Fruit fly (Drosophila melanogaster) whole organism, embryonic: ENCODE measurements around the gene Ca-Ma2d.

Source experiments
- CG10565 ChIP-seq: fragments of 200-800 bp; sonication (Bioruptor generic); optimal IDR thresholded peaks from 3 replicates; lab custom pipeline; 2016; ENCODE audit warnings: missing biosample characterization, mild to moderate bottlenecking, missing genetic modification characterization
- CG10654 ChIP-seq: fragments of 200-800 bp; sonication (Bioruptor generic); optimal IDR thresholded peaks from 2 replicates; lab custom pipeline; 2016; ENCODE audit warnings: missing biosample characterization, missing genetic modification characterization
- CG11456 ChIP-seq: fragments of 200-800 bp; sonication (Bioruptor generic); IDR thresholded peaks from 3 replicates; pipeline ENCODE4 v1.3.6; 2022; ENCODE audit warnings: missing biosample characterization, missing genetic modification characterization
- CG12744 ChIP-seq: fragments of 200-800 bp; sonication (Bioruptor generic); optimal IDR thresholded peaks from 2 replicates; lab custom pipeline; 2016; ENCODE audit warnings: missing biosample characterization, missing genetic modification characterization
- CG15479 ChIP-seq: fragments of 200-800 bp; sonication (Bioruptor generic); optimal IDR thresholded peaks from 3 replicates; lab custom pipeline; 2019; ENCODE audit warnings: missing biosample characterization, mild to moderate bottlenecking, missing genetic modification characterization, moderate library complexity
- CG17328 ChIP-seq: fragments of 200-800 bp; sonication (Bioruptor generic); IDR thresholded peaks from 2 replicates; pipeline ENCODE4 v1.3.6; 2022; ENCODE audit warnings: missing biosample characterization, missing genetic modification characterization
- CG17829 ChIP-seq: fragments of 200-800 bp; optimal IDR thresholded peaks from 2 replicates; lab custom pipeline; 2019; ENCODE audit warnings: missing biosample characterization, mild to moderate bottlenecking, missing genetic modification characterization, moderate library complexity
- CG2116 ChIP-seq: fragments of 200-800 bp; sonication (Bioruptor generic); optimal IDR thresholded peaks from 3 replicates; lab custom pipeline; 2018; ENCODE audit warnings: missing biosample characterization, mild to moderate bottlenecking, missing genetic modification characterization
- CG32532 ChIP-seq: fragments of 200-800 bp; sonication (Bioruptor generic); IDR thresholded peaks from 2 replicates; pipeline ENCODE4 v1.3.6; 2022; ENCODE audit warnings: missing biosample characterization, missing genetic modification characterization
- CG3407 ChIP-seq: fragments of 200-800 bp; sonication (Bioruptor generic); optimal IDR thresholded peaks from 2 replicates; lab custom pipeline; 2018; ENCODE audit warnings: missing biosample characterization, mild to moderate bottlenecking, missing genetic modification characterization
- CG3726 ChIP-seq: fragments of 200-800 bp; sonication (Bioruptor generic); IDR thresholded peaks from 3 replicates; pipeline ENCODE4, ENCODE4 v1.3.6; 2022; ENCODE audit warnings: missing biosample characterization, missing genetic modification characterization
- CG4404 ChIP-seq: fragments of 200-800 bp; sonication (Bioruptor generic); IDR thresholded peaks from 2 replicates; pipeline ENCODE4 v1.3.6; 2022; ENCODE audit warnings: missing biosample characterization, missing genetic modification characterization
- CG6791 ChIP-seq: fragments of 200-800 bp; sonication (Bioruptor generic); IDR thresholded peaks from 3 replicates; pipeline ENCODE4 v1.3.6; 2022; ENCODE audit warnings: missing biosample characterization, missing genetic modification characterization; ENCODE audit not compliant: partially characterized antibody
- CG7928 ChIP-seq: fragments of 200-800 bp; sonication (Bioruptor generic); optimal IDR thresholded peaks from 2 replicates; lab custom pipeline; 2017; ENCODE audit warnings: missing biosample characterization, mild to moderate bottlenecking, missing genetic modification characterization
- CG8281 ChIP-seq: fragments of 200-800 bp; sonication (Bioruptor generic); optimal IDR thresholded peaks from 2 replicates; lab custom pipeline; 2018; ENCODE audit warnings: missing biosample characterization, mild to moderate bottlenecking, missing genetic modification characterization, moderate library complexity
- CG8478 ChIP-seq: fragments of >200 bp; optimal IDR thresholded peaks from 2 replicates; lab custom pipeline; 2018
- CG9727 ChIP-seq: fragments of 200-800 bp; sonication (Bioruptor generic); optimal IDR thresholded peaks from 3 replicates; lab custom pipeline; 2017; ENCODE audit warnings: missing biosample characterization, mild to moderate bottlenecking, missing genetic modification characterization
- CG9932 ChIP-seq: fragments of 200-800 bp; sonication (Bioruptor generic); IDR thresholded peaks from 2 replicates; pipeline ENCODE4 v1.3.6; 2022; ENCODE audit warnings: missing biosample characterization, missing genetic modification characterization
- D19B ChIP-seq: fragments of 200-800 bp; sonication (Bioruptor generic); optimal IDR thresholded peaks from 2 replicates; lab custom pipeline; 2017; ENCODE audit warnings: missing biosample characterization, mild to moderate bottlenecking, missing genetic modification characterization
- Eip74EF ChIP-seq, 2 experiments: fragments of 200-800 bp in 1 of 2; fragments of >200 bp in 1 of 2; sonication (Bioruptor generic) in 1 of 2; optimal IDR thresholded peaks; 2 replicates each; lab custom pipeline; 2017 to 2019; ENCODE audit warnings: missing biosample characterization in 2 of 2, missing genetic modification characterization in 2 of 2, mild to moderate bottlenecking in 1 of 2, moderate library complexity in 1 of 2
- Elba2 ChIP-seq: fragments of 200-800 bp; sonication (Bioruptor generic); optimal IDR thresholded peaks from 3 replicates; lab custom pipeline; 2016; ENCODE audit warnings: missing biosample characterization, missing genetic modification characterization
- GATAe ChIP-seq: fragments of 200-800 bp; sonication (Bioruptor generic); conservative IDR thresholded peaks from 2 replicates; pipeline ENCODE4 v1.3.6; 2022; ENCODE audit warnings: missing biosample characterization, missing genetic modification characterization
- HLH4C ChIP-seq: fragments of 200-800 bp; sonication (Bioruptor generic); IDR thresholded peaks from 3 replicates; pipeline ENCODE4 v1.3.6; 2022; ENCODE audit warnings: missing biosample characterization, missing genetic modification characterization; ENCODE audit not compliant: partially characterized antibody
- MTF-1 ChIP-seq: fragments of 200-800 bp; sonication (Bioruptor generic); optimal IDR thresholded peaks from 2 replicates; lab custom pipeline; 2018; ENCODE audit warnings: missing biosample characterization, mild to moderate bottlenecking, missing genetic modification characterization, borderline replicate concordance
- Max ChIP-seq: fragments of 200-800 bp; sonication (Bioruptor generic); optimal IDR thresholded peaks from 2 replicates; lab custom pipeline; 2016; ENCODE audit warnings: missing biosample characterization, mild to moderate bottlenecking, missing genetic modification characterization
- Med ChIP-seq: fragments of 200-800 bp; sonication (Bioruptor generic); peaks from one replicate; lab custom pipeline; 2016; ENCODE audit warnings: missing biosample characterization, missing genetic modification characterization, mild to moderate bottlenecking, inconsistent platforms, moderate library complexity
- Meics ChIP-seq: fragments of 200-800 bp; sonication (Bioruptor generic); optimal IDR thresholded peaks from 2 replicates; lab custom pipeline; 2017; ENCODE audit warnings: missing biosample characterization, mild to moderate bottlenecking, missing genetic modification characterization
- Mes4 ChIP-seq: fragments of 200-800 bp; sonication (Bioruptor generic); optimal IDR thresholded peaks from 2 replicates; lab custom pipeline; 2016; ENCODE audit warnings: missing biosample characterization, missing genetic modification characterization
- NK7.1 ChIP-seq: fragments of 200-800 bp; sonication (Bioruptor generic); optimal IDR thresholded peaks from 3 replicates; lab custom pipeline; 2016; ENCODE audit warnings: missing biosample characterization, missing genetic modification characterization
- Ravus ChIP-seq: fragments of 200-800 bp; sonication (Bioruptor generic); IDR thresholded peaks from 2 replicates; pipeline ENCODE4 v1.3.6; 2022; ENCODE audit warnings: missing biosample characterization, missing genetic modification characterization
- Sox100B ChIP-seq: fragments of 200-800 bp; sonication (Bioruptor generic); optimal IDR thresholded peaks from 3 replicates; lab custom pipeline; 2018; ENCODE audit warnings: missing biosample characterization, mild to moderate bottlenecking, missing genetic modification characterization
- Sox102F ChIP-seq: fragments of 200-800 bp; sonication (Bioruptor generic); optimal IDR thresholded peaks from 2 replicates; lab custom pipeline; 2018; ENCODE audit warnings: missing biosample characterization, mild to moderate bottlenecking, missing genetic modification characterization, moderate library complexity
- TFAM ChIP-seq: fragments of 200-800 bp; sonication (Bioruptor generic); optimal IDR thresholded peaks from 2 replicates; lab custom pipeline; 2017; ENCODE audit warnings: missing biosample characterization, missing genetic modification characterization, inconsistent platforms
- bsh ChIP-seq, 2 experiments: fragments of 200-800 bp; sonication (Bioruptor generic); optimal IDR thresholded peaks; 2 replicates each; lab custom pipeline; 2017 to 2018; ENCODE audit warnings: mild to moderate bottlenecking in 2 of 2, missing biosample characterization in 2 of 2, missing genetic modification characterization in 2 of 2, moderate library complexity in 1 of 2
- ci ChIP-seq: fragments of 200-800 bp; sonication (Bioruptor generic); IDR thresholded peaks from 3 replicates; pipeline ENCODE4 v1.3.6; 2022; ENCODE audit warnings: missing biosample characterization, missing genetic modification characterization
- dan ChIP-seq: fragments of 200-800 bp; sonication (Bioruptor generic); IDR thresholded peaks from 2 replicates; pipeline ENCODE4 v1.3.6; 2022; ENCODE audit warnings: missing biosample characterization, missing genetic modification characterization
- danr ChIP-seq: fragments of 200-800 bp; sonication (Bioruptor generic); IDR thresholded peaks from 2 replicates; pipeline ENCODE4 v1.3.6; 2022; ENCODE audit warnings: missing biosample characterization, missing genetic modification characterization
- en ChIP-seq: fragments of 200-800 bp; sonication (Bioruptor generic); optimal IDR thresholded peaks from 2 replicates; lab custom pipeline; 2016; ENCODE audit warnings: missing biosample characterization, missing genetic modification characterization
- fd64A ChIP-seq: fragments of 200-800 bp; sonication (Bioruptor generic); optimal IDR thresholded peaks from 3 replicates; lab custom pipeline; 2018; ENCODE audit warnings: missing biosample characterization, mild to moderate bottlenecking, missing genetic modification characterization
- fd96Cb ChIP-seq: fragments of 200-800 bp; sonication (Bioruptor generic); optimal IDR thresholded peaks from 2 replicates; lab custom pipeline; 2018; ENCODE audit warnings: missing biosample characterization, mild to moderate bottlenecking, missing genetic modification characterization, moderate library complexity
- gce ChIP-seq: fragments of 200-800 bp; sonication (Bioruptor generic); IDR thresholded peaks from 3 replicates; pipeline ENCODE4 v1.3.6; 2022; ENCODE audit warnings: missing biosample characterization, missing genetic modification characterization
- grau ChIP-seq: fragments of 200-800 bp; optimal IDR thresholded peaks from 3 replicates; lab custom pipeline; 2019; ENCODE audit warnings: missing biosample characterization, mild to moderate bottlenecking, missing genetic modification characterization, moderate library complexity
- grn ChIP-seq: fragments of 200-800 bp; sonication (Bioruptor generic); optimal IDR thresholded peaks from 3 replicates; lab custom pipeline; 2017; ENCODE audit warnings: missing biosample characterization, missing genetic modification characterization
- insv ChIP-seq, 2 experiments: fragments of 200-800 bp; sonication (Bioruptor generic); optimal IDR thresholded peaks; 3 replicates each; lab custom pipeline; 2016 to 2018; ENCODE audit warnings: missing biosample characterization in 2 of 2, missing genetic modification characterization in 2 of 2
- luna ChIP-seq: fragments of 200-800 bp; sonication (Bioruptor generic); optimal IDR thresholded peaks from 2 replicates; lab custom pipeline; 2016; ENCODE audit warnings: missing biosample characterization, missing genetic modification characterization
- p53 ChIP-seq: fragments of 200-800 bp; sonication (Bioruptor generic); optimal IDR thresholded peaks from 2 replicates; lab custom pipeline; 2016; ENCODE audit warnings: missing biosample characterization, missing genetic modification characterization
- pho ChIP-seq: fragments of 200-800 bp; sonication (Bioruptor generic); optimal IDR thresholded peaks from 2 replicates; lab custom pipeline; 2016; ENCODE audit warnings: missing biosample characterization, missing genetic modification characterization
- run ChIP-seq: fragments of 200-800 bp; sonication (Bioruptor generic); optimal IDR thresholded peaks from 3 replicates; lab custom pipeline; 2018; ENCODE audit warnings: missing biosample characterization, mild to moderate bottlenecking, missing genetic modification characterization
- sqz ChIP-seq: fragments of 200-800 bp; sonication (Bioruptor generic); optimal IDR thresholded peaks from 3 replicates; lab custom pipeline; 2018; ENCODE audit warnings: missing biosample characterization, mild to moderate bottlenecking, missing genetic modification characterization
- stwl ChIP-seq: fragments of 200-800 bp; sonication (Bioruptor generic); optimal IDR thresholded peaks from 3 replicates; lab custom pipeline; 2018; ENCODE audit warnings: missing biosample characterization, mild to moderate bottlenecking, missing genetic modification characterization, moderate library complexity

The Ca-Ma2d gene

dm6 chr2L:16279774-16280252 is 48.5 kb downstream of the Ca-Ma2d start (continued):
- TF ChIP-seq CG9932 (GFP tag; lab: Robert Waterston, UW) (no peak), CG3726 (peak; percentile 71; the same call in 2 of the 3 replicates), Eip74EF (GFP tag; optimal IDR thresholded peaks at IDR 0.05; lab: Kevin White, UChicago) (peak in 1 of 2 experiments; percentile 95), MTF-1 (GFP tag; lab: Kevin White, UChicago) (peak; percentile 51), danr (GFP tag; lab: Robert Waterston, UW) (peak; percentile 78), CG4404 (GFP tag; lab: Robert Waterston, UW) (peak; percentile 47; the same call in 1 of the 2 replicates), Sox100B (GFP tag; lab: Kevin White, UChicago) (peak; percentile 97), Ravus (GFP tag; lab: Robert Waterston, UW) (no peak), p53 (GFP tag; lab: Kevin White, UChicago) (no peak), ci (GFP tag; lab: Robert Waterston, UW) (peak; percentile 86), NK7.1 (peak; percentile 62), HLH4C (GFP tag; lab: Robert Waterston, UW) (no peak), fd64A (GFP tag; lab: Kevin White, UChicago) (peak; percentile 81), CG8281 (tag; lab: Kevin White, UChicago) (peak; percentile 78), D19B (GFP tag; lab: Kevin White, UChicago) (peak; percentile 72), CG3407 (GFP tag; lab: Kevin White, UChicago) (peak; percentile 87), grn (peak; percentile 60), CG11456 (0 out of 3 replicates have a peak, but pooled peaks have one; percentile 18), Elba2 (no peak), CG9727 (GFP tag; lab: Kevin White, UChicago) (peak; percentile 88), bsh (GFP tag; optimal IDR thresholded peaks at IDR 0.05; lab: Kevin White, UChicago) (peak; percentile 85 to 93), fd96Cb (peak; percentile 96), CG12744 (peak; percentile 72), CG10654 (peak; percentile 92), Max (peak; percentile 87), dan (GFP tag; lab: Robert Waterston, UW) (no peak), CG15479 (GFP tag; lab: Kevin White, UChicago) (no peak), GATAe (GFP tag; lab: Robert Waterston, UW) (no peak), CG7928 (peak; percentile 36), CG17829 (tag; lab: Kevin White, UChicago) (peak; percentile 94), CG10565 (peak; percentile 45), Med (peak; percentile 95), grau (peak; percentile 93), CG6791 (GFP tag; lab: Robert Waterston, UW) (no peak; the same call in 2 of the 3 replicates), run (tag; lab: Kevin White, UChicago) (peak; percentile 91), Sox102F (GFP tag; lab: Kevin White, UChicago) (peak; percentile 97), CG2116 (peak; percentile 58), en (GFP tag; lab: Kevin White, UChicago) (peak; percentile 75), CG8478 (no peak), insv (GFP tag; optimal IDR thresholded peaks at IDR 0.05; lab: Kevin White, UChicago) (peak in 1 of 2 experiments; percentile 53), Meics (GFP tag; lab: Kevin White, UChicago) (peak; percentile 83), stwl (tag; lab: Kevin White, UChicago) (peak; percentile 48), Mes4 (GFP tag; lab: Kevin White, UChicago) (peak; percentile 81), CG17328 (peak; percentile 83), luna (GFP tag; lab: Kevin White, UChicago) (no peak), TFAM (GFP tag; lab: Kevin White, UChicago) (peak; percentile 42), CG32532 (GFP tag; lab: Robert Waterston, UW) (peak; percentile 51; the same call in 1 of the 2 replicates), pho (GFP tag; lab: Kevin White, UChicago) (peak; percentile 40), gce (GFP tag; lab: Robert Waterston, UW) (peak; percentile 45; the same call in 1 of the 3 replicates), sqz (GFP tag; lab: Kevin White, UChicago) (peak; percentile 86)
